Fruit fly (Drosophila melanogaster) ovary, adult (tissue): ENCODE measurements around the gene CG5913.

Source experiments
- CG17801 ChIP-seq: fragments of 200-800 bp; optimal IDR thresholded peaks from 2 replicates; lab custom pipeline; 2019; ENCODE audit warnings: missing biosample characterization, mild to moderate bottlenecking, missing genetic modification characterization, moderate library complexity; ENCODE audit not compliant: partially characterized antibody

Gene CG5913

DNA sequence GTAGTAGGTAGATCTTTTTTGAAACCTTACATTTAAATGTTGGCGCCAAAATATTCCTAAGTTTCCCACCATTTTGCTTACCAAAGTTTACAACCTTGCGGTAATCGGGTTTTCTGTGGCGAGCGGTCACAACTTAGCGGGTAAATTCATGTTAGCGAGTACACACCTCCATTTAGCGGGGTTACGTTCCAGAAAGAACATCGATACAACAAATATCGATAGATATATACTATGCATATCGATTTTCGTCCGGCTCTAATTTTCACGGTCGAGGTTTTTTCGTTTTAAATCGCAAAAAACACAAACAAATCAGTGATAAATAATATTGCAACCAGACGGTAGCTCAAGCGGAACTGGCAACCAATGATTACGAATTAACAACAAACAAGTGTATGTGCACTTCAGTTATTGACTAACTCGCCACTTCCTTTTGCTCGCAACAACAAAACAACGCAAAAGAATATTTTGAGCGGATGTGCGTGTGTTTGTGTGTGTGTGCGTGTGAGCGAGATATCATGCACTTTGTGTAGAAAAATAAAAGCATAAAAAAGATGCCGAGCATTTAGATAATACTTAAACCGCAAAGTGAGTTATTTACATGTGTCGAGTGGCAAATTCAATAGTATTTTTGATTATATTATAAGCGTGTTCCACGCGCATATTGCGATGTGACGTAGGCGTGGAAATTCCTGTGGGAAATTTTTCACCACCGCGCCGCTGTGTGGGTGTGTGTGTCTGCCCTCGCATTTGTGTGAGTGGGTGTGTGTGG is 4.8 kb upstream of the CG5913 start, which contains the start of gene Lnk:
Gene Lnk, plus strand, starts transcription at position 236 of the 769 bp plus-strand sequence.
- peak; percentile 62 for TF ChIP-seq CG17801

DNA sequence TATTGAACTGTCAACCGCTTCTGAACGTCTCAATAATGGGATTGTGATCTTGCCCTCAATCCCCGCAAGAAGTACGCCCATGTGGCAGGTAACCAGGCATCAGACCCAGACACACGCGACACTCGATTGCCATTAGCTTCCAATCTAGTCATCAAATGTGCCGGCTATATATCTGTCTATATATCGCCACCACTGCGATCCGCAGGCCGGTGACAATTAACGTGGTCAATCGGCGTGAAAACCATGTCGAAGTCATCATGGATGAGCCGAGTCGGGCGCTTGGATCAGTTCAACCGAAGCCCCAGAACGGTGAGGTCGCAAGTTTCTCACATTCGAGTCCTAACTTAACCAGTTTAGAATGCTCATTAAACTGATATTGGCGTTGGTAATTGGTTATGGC is 2.2 kb downstream of the CG5913 start, which contains the start of gene Sodq:
Gene Sodq, plus strand, starts transcription at position 301 of the 400 bp plus-strand sequence.
- no peak for TF ChIP-seq CG17801

DNA sequence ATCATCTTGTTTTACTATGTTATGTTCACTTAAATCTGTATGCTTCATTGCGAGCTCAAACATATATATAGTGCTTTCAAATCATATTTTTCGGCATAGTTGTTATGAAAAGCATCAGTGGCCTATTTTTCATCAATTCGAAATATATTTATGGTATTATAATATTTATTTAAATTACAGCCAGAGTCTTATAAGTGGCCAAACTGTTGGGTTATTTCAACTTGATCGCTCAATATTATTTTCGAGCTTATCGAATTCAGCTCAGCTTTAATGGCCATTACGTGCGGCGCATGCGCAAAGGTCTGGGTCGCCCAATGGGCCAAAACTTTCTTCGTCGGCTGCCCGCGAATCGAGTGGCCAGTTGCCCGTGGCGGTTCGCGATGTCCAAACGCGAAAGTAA is 3.9 kb downstream of the CG5913 start, which contains the start of gene Mco3:
Gene Mco3, plus strand, starts transcription at position 301 of the 400 bp plus-strand sequence.
- TF ChIP-seq CG17801, result no peak

DNA sequence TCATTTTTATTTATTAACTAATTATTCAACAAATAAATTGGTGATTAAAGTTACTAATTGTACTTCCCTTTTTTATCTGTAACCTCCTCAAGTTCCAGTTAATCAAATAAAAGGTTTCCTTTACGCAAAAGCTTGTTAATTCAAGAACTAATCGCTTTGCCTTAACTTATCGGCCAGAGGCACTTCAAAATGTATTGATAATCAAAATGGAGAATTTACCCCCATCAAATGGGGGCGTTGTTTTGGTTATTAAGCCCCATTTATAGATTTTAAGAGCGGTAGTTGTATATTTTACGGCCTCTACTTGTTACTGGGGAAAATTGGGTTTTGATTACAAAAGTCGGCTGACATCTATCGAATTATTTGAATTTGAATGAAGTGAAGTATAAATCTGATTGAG is 6.4 kb downstream of the CG5913 start, which contains the start of gene CG31091:
Gene CG31091, plus strand, starts transcription at position 214 of the 400 bp plus-strand sequence.
- no peak for TF ChIP-seq CG17801

DNA sequence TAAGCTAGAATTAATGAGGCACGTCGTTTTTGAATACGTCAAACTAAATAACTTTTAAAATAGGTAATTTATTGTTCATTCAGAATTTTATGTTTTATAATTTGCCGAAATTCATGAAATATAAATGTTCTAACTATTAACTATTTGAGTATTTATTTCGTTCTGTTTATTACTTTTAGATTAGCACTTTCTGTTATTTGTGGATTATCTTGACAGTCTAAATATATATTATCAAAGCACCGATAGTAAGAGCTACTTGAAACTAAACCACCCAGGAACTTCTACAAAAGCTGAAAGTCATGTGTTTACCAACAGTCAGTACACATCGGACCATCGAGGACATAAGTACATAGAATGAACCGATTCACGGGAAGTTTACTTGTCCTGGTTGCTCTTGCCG is 9.0 kb downstream of the CG5913 start, which contains the start of gene CG31089:
Gene CG31089, plus strand, starts transcription at position 301 of the 400 bp plus-strand sequence.
- no peak for TF ChIP-seq CG17801

dm6 chr3R:25906722-25907121 is 13.4 kb downstream of the CG5913 start, which contains the start of gene kumpel:
TSS of gene kumpel (plus strand) at chr3R:25907022.
- TF ChIP-seq CG17801, result no peak

DNA sequence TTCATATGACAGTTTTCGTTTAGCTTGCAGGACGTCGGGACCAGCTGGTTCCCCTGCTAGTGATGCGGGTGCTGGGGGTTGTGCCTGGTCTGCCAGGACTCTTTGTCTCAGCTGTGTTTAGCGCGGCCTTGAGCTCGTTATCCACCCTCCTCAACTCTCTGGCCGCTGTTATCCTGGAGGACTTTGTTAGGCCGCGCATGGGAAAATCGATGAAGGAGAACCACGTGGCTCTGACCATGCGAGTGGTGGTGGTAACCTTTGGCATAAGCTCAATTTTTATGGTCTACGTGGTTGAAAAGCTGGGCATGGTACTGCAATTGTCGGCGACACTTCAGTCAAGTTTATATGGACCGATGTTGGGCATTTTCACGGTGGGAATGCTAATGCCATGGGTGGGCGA is 26.6 kb downstream of the CG5913 start:
- no peak for TF ChIP-seq CG17801

- no peak for TF ChIP-seq CG17801
Measured at dm6 chr3R:25922534-25922933, 29.2 kb downstream of the CG5913 start, which contains the start of gene CG14546. TSS of gene CG14546 (minus strand) at chr3R:25922634.

dm6 chr3R:25941310-25941709 is 48.0 kb downstream of the CG5913 start:
- no peak for TF ChIP-seq CG17801
